Worm (Caenorhabditis elegans) whole organism, L1 larva: Measurements from ENCODE around the gene ZK1240.9.

ENCODE experiments used
- C16A3.4 ChIP-seq: fragments of 150-350 bp; optimal IDR thresholded peaks from 2 replicates; lab custom pipeline; 2014; ENCODE audit warnings: missing biosample characterization, missing genetic modification characterization
- Y116A8C.19 ChIP-seq: sonication (generic microtip); optimal IDR thresholded peaks from 2 replicates; lab custom pipeline; 2016; ENCODE audit warnings: missing compliant biosample characterization, missing genetic modification characterization, borderline replicate concordance
- aha-1 ChIP-seq: fragments of 150-350 bp; optimal IDR thresholded peaks from 2 replicates; lab custom pipeline; 2014; ENCODE audit warnings: missing biosample characterization, missing genetic modification characterization
- alr-1 ChIP-seq: fragments of 200-800 bp; sonication (Bioruptor generic); optimal IDR thresholded peaks from 2 replicates; lab custom pipeline; 2018; ENCODE audit warnings: borderline replicate concordance, mild to moderate bottlenecking, missing genetic modification characterization, missing compliant biosample characterization
- ama-1 ChIP-seq: fragments of 150-350 bp; optimal IDR thresholded peaks from 2 replicates; lab custom pipeline; 2014
- blmp-1 ChIP-seq: fragments of 150-350 bp; optimal IDR thresholded peaks from 2 replicates; lab custom pipeline; 2014; ENCODE audit warnings: missing biosample characterization, missing genetic modification characterization
- ceh-63 ChIP-seq: fragments of 200-800 bp; sonication (Bioruptor generic); optimal IDR thresholded peaks from 2 replicates; lab custom pipeline; 2018; ENCODE audit warnings: mild to moderate bottlenecking, missing genetic modification characterization, missing compliant biosample characterization
- ceh-82 ChIP-seq, 3 experiments: fragments of 150-350 bp in 1 of 3; sonication (generic microtip) in 2 of 3; optimal IDR thresholded peaks; 2 replicates each; lab custom pipeline; 2014 to 2017; ENCODE audit warnings: missing biosample characterization in 3 of 3, missing genetic modification characterization in 3 of 3
- ceh-90 ChIP-seq: sonication (generic microtip); optimal IDR thresholded peaks from 2 replicates; lab custom pipeline; 2016; ENCODE audit warnings: missing genetic modification characterization, missing compliant biosample characterization
- dsc-1 ChIP-seq: sonication (generic microtip); optimal IDR thresholded peaks from 2 replicates; lab custom pipeline; 2016; ENCODE audit warnings: mild to moderate bottlenecking, missing genetic modification characterization, missing compliant biosample characterization
- efl-1 ChIP-seq, 4 experiments: fragments of 150-350 bp; optimal IDR thresholded peaks in 3 of 4; peaks in 1 of 4; 1 replicate in 1 of 4; 2 replicates in 3 of 4; lab custom pipeline; 2014; ENCODE audit warnings: missing biosample characterization in 2 of 4, missing genetic modification characterization in 2 of 4, missing genetic modification reagents in 2 of 4
- efl-3 ChIP-seq: fragments of 200-800 bp; sonication (Bioruptor generic); optimal IDR thresholded peaks from 2 replicates; lab custom pipeline; 2018; ENCODE audit warnings: mild to moderate bottlenecking, missing genetic modification characterization, missing compliant biosample characterization
- egl-13 ChIP-seq: sonication (generic microtip); optimal IDR thresholded peaks from 2 replicates; lab custom pipeline; 2016; ENCODE audit warnings: missing genotype, missing genetic modification reagents, missing genetic modification characterization, missing compliant biosample characterization
- egl-27 ChIP-seq, 2 experiments: fragments of 150-350 bp in 1 of 2; sonication (generic microtip); optimal IDR thresholded peaks; 3 replicates each; lab custom pipeline; 2017 to 2018; ENCODE audit warnings: missing biosample characterization in 2 of 2, missing genetic modification characterization in 2 of 2, missing genetic modification reagents in 2 of 2
- elt-2 ChIP-seq: sonication (generic microtip); optimal IDR thresholded peaks from 2 replicates; lab custom pipeline; 2016; ENCODE audit warnings: missing genetic modification characterization, mild to moderate bottlenecking, inconsistent platforms, missing compliant biosample characterization, missing genetic modification reagents
- elt-3 ChIP-seq, 6 experiments: fragments of 150-350 bp in 1 of 6; sonication (generic microtip); optimal IDR thresholded peaks; 2 replicates each; lab custom pipeline; 2017 to 2018; ENCODE audit warnings: missing biosample characterization in 6 of 6, missing genetic modification characterization in 6 of 6, inconsistent platforms in 1 of 6
- ets-5 ChIP-seq: fragments of 200-800 bp; sonication (Bioruptor generic); IDR thresholded peaks from 2 replicates; pipeline ENCODE4 v1.3.6; 2022; ENCODE audit warnings: missing genetic modification characterization, missing compliant biosample characterization
- fkh-10 ChIP-seq: sonication (generic microtip); optimal IDR thresholded peaks from 2 replicates; lab custom pipeline; 2017; ENCODE audit warnings: missing biosample characterization, missing genetic modification reagents, missing genetic modification characterization
- fkh-4 ChIP-seq: sonication (generic microtip); optimal IDR thresholded peaks from 2 replicates; lab custom pipeline; 2016; ENCODE audit warnings: missing compliant biosample characterization, missing genetic modification characterization, borderline replicate concordance
- fos-1 ChIP-seq: fragments of 150-350 bp; optimal IDR thresholded peaks from 2 replicates; lab custom pipeline; 2014; ENCODE audit warnings: missing biosample characterization, missing genetic modification characterization
- grh-1 ChIP-seq: fragments of 200-800 bp; sonication (Bioruptor generic); IDR thresholded peaks from 2 replicates; pipeline ENCODE4 v1.3.6; 2022; ENCODE audit warnings: missing genetic modification reagents, missing genetic modification characterization, missing compliant biosample characterization
- hlh-17 ChIP-seq: fragments of 200-800 bp; sonication (Bioruptor generic); optimal IDR thresholded peaks from 2 replicates; lab custom pipeline; 2018; ENCODE audit warnings: missing genetic modification characterization, mild to moderate bottlenecking, missing compliant biosample characterization, moderate library complexity, borderline replicate concordance
- hlh-4 ChIP-seq: sonication (generic microtip); optimal IDR thresholded peaks from 2 replicates; lab custom pipeline; 2016; ENCODE audit warnings: mild to moderate bottlenecking, missing genetic modification characterization, missing compliant biosample characterization
- hpl-2 ChIP-seq: fragments of 150-350 bp; optimal IDR thresholded peaks from 2 replicates; lab custom pipeline; 2014; ENCODE audit warnings: missing biosample characterization, missing genetic modification reagents, missing genetic modification characterization
- isw-1 ChIP-seq: fragments of 200-800 bp; sonication (Bioruptor generic); IDR thresholded peaks from 2 replicates; pipeline ENCODE4 v1.3.6; 2022; ENCODE audit warnings: missing genetic modification characterization, missing compliant biosample characterization
- jun-1 ChIP-seq: fragments of 150-350 bp; optimal IDR thresholded peaks from 2 replicates; lab custom pipeline; 2014; ENCODE audit warnings: missing biosample characterization, missing genetic modification reagents, missing genetic modification characterization
- lin-13 ChIP-seq: fragments of 150-350 bp; optimal IDR thresholded peaks from 2 replicates; lab custom pipeline; 2014; ENCODE audit warnings: missing biosample characterization, missing genetic modification reagents, missing genetic modification characterization
- lin-15B ChIP-seq: fragments of 150-350 bp; sonication (generic microtip); optimal IDR thresholded peaks from 3 replicates; lab custom pipeline; 2014; ENCODE audit warnings: missing biosample characterization, missing genetic modification characterization
- lin-35 ChIP-seq, 2 experiments: fragments of 150-350 bp; optimal IDR thresholded peaks; 2 replicates each; lab custom pipeline; 2014; ENCODE audit warnings: missing biosample characterization in 2 of 2, missing genetic modification characterization in 2 of 2, missing genetic modification reagents in 2 of 2
- lin-39 ChIP-seq: fragments of 150-350 bp; optimal IDR thresholded peaks from 2 replicates; lab custom pipeline; 2014; ENCODE audit warnings: missing biosample characterization, missing genetic modification reagents, missing genetic modification characterization
- mdl-1 ChIP-seq, 2 experiments: fragments of 150-350 bp; optimal IDR thresholded peaks; 2 replicates each; lab custom pipeline; 2014 to 2017; ENCODE audit warnings: missing biosample characterization in 2 of 2, missing genetic modification characterization in 2 of 2, inconsistent platforms in 1 of 2
- mef-2 ChIP-seq: fragments of 150-350 bp; optimal IDR thresholded peaks from 2 replicates; lab custom pipeline; 2014; ENCODE audit warnings: missing biosample characterization, missing genetic modification characterization
- nhr-11 ChIP-seq: fragments of 150-350 bp; optimal IDR thresholded peaks from 2 replicates; lab custom pipeline; 2014; ENCODE audit warnings: missing biosample characterization, missing genetic modification characterization
- nhr-19 ChIP-seq: fragments of 200-800 bp; sonication (Bioruptor generic); conservative IDR thresholded peaks from 2 replicates; pipeline ENCODE4 v1.3.6; 2022; ENCODE audit warnings: missing genetic modification characterization, missing compliant biosample characterization
- nhr-20 ChIP-seq: sonication (generic microtip); optimal IDR thresholded peaks from 2 replicates; lab custom pipeline; 2016; ENCODE audit warnings: mild to moderate bottlenecking, missing genetic modification characterization, missing compliant biosample characterization
- nhr-47 ChIP-seq: sonication (generic microtip); optimal IDR thresholded peaks from 2 replicates; lab custom pipeline; 2016; ENCODE audit warnings: mild to moderate bottlenecking, missing genetic modification characterization, moderate library complexity, missing compliant biosample characterization
- nhr-76 ChIP-seq: sonication (generic microtip); optimal IDR thresholded peaks from 2 replicates; lab custom pipeline; 2017; ENCODE audit warnings: missing biosample characterization, missing genetic modification characterization
- nhr-84 ChIP-seq: sonication (generic microtip); optimal IDR thresholded peaks from 2 replicates; lab custom pipeline; 2017; ENCODE audit warnings: missing biosample characterization, missing genetic modification characterization
- nhr-85 ChIP-seq: sonication (generic microtip); peaks from one replicate; lab custom pipeline; 2016; ENCODE audit warnings: missing genetic modification characterization, inconsistent platforms, missing compliant biosample characterization
- pag-3 ChIP-seq: sonication (generic microtip); optimal IDR thresholded peaks from 2 replicates; lab custom pipeline; 2017; ENCODE audit warnings: missing genetic modification characterization, mild to moderate bottlenecking, missing compliant biosample characterization, antibody characterized with exemption, borderline replicate concordance; ENCODE audit not compliant: insufficient read depth
- snu-23 ChIP-seq: sonication (generic microtip); optimal IDR thresholded peaks from 2 replicates; lab custom pipeline; 2016; ENCODE audit warnings: missing genetic modification characterization, missing compliant biosample characterization
- sptf-1 ChIP-seq: fragments of 150-350 bp; optimal IDR thresholded peaks from 2 replicates; lab custom pipeline; 2014; ENCODE audit warnings: missing biosample characterization, missing genetic modification characterization
- sup-37 ChIP-seq: fragments of 200-800 bp; sonication (Bioruptor generic); optimal IDR thresholded peaks from 2 replicates; lab custom pipeline; 2018; ENCODE audit warnings: mild to moderate bottlenecking, missing genetic modification characterization, missing compliant biosample characterization
- swsn-7 ChIP-seq: sonication (generic microtip); optimal IDR thresholded peaks from 2 replicates; lab custom pipeline; 2016; ENCODE audit warnings: missing genetic modification characterization, missing compliant biosample characterization
- unc-130 ChIP-seq: fragments of 150-350 bp; optimal IDR thresholded peaks from 2 replicates; lab custom pipeline; 2017; ENCODE audit warnings: missing biosample characterization, missing genetic modification characterization, inconsistent platforms
- unc-30 ChIP-seq: sonication (generic microtip); optimal IDR thresholded peaks from 2 replicates; lab custom pipeline; 2017; ENCODE audit warnings: missing biosample characterization, missing genetic modification characterization
- unc-98 ChIP-seq: fragments of 200-800 bp; sonication (Bioruptor generic); IDR thresholded peaks from 2 replicates; pipeline ENCODE4 v1.3.6; 2022; ENCODE audit warnings: missing genetic modification characterization, missing compliant biosample characterization
- vab-15 ChIP-seq: sonication (generic microtip); optimal IDR thresholded peaks from 2 replicates; lab custom pipeline; 2017; ENCODE audit warnings: missing genotype, mild to moderate bottlenecking, missing genetic modification characterization, missing compliant biosample characterization
- xbp-1 ChIP-seq: sonication (generic microtip); optimal IDR thresholded peaks from 2 replicates; lab custom pipeline; 2016; ENCODE audit warnings: missing genetic modification characterization, missing compliant biosample characterization
- zag-1 ChIP-seq: fragments of 150-350 bp; optimal IDR thresholded peaks from 2 replicates; lab custom pipeline; 2014; ENCODE audit warnings: missing biosample characterization, missing genetic modification characterization
- ztf-11 ChIP-seq, 2 experiments: sonication (generic microtip); optimal IDR thresholded peaks; 2 replicates each; lab custom pipeline; 2016 to 2017; ENCODE audit warnings: missing genetic modification characterization in 2 of 2, missing biosample characterization in 1 of 2, missing compliant biosample characterization in 1 of 2
- ztf-4 ChIP-seq: fragments of 150-350 bp; optimal IDR thresholded peaks from 2 replicates; lab custom pipeline; 2014; ENCODE audit warnings: missing biosample characterization, missing genetic modification characterization

The ZK1240.9 gene

ce11 chrII:2342004-2342479 lies 24.1 kb downstream of the ZK1240.9 start, which contains the start of gene F43C11.6:
Gene F43C11.6, plus strand, starts transcription at chrII:2342429.
- TF ChIP-seq unc-130 (no peak), lin-13 (GFP tag; lab: Kevin White, UChicago) (peak; percentile 25), nhr-19 (GFP tag; lab: Robert Waterston, UW) (no peak), ceh-82 (tag; optimal IDR thresholded peaks at IDR 0.05; lab: Kevin White, UChicago) (peak in 2 of 3 experiments; percentile 8 to 54), alr-1 (tag; lab: Kevin White, UChicago) (no peak), Y116A8C.19 (tag; lab: Kevin White, UChicago) (no peak), C16A3.4 (tag; lab: Kevin White, UChicago) (peak; percentile 55), vab-15 (tag; lab: Kevin White, UChicago) (no peak), egl-27 (tag; optimal IDR thresholded peaks at IDR 0.05; lab: Kevin White, UChicago) (no peak), nhr-85 (tag; lab: Kevin White, UChicago) (no peak), fkh-10 (GFP tag; lab: Kevin White, UChicago) (no peak), ama-1 (no peak), ets-5 (GFP tag; lab: Robert Waterston, UW) (no peak), aha-1 (no peak), sptf-1 (tag; lab: Kevin White, UChicago) (no peak), hlh-4 (tag; lab: Kevin White, UChicago) (no peak), egl-13 (no peak), hpl-2 (no peak), sup-37 (GFP tag; lab: Kevin White, UChicago) (no peak), elt-3 (tag; optimal IDR thresholded peaks at IDR 0.05; lab: Kevin White, UChicago) (no peak), nhr-47 (tag; lab: Kevin White, UChicago) (no peak), mef-2 (no peak), jun-1 (tag; lab: Kevin White, UChicago) (no peak), dsc-1 (tag; lab: Kevin White, UChicago) (no peak), lin-35 (GFP tag; optimal IDR thresholded peaks at IDR 0.05; lab: Kevin White, UChicago) (peak; percentile 49 to 77), nhr-20 (tag; lab: Kevin White, UChicago) (peak; percentile 1), mdl-1 (tag; optimal IDR thresholded peaks at IDR 0.05; lab: Kevin White, UChicago) (peak in 1 of 2 experiments; percentile 36), fos-1 (no peak), xbp-1 (tag; lab: Kevin White, UChicago) (peak; percentile 8), hlh-17 (GFP tag; lab: Kevin White, UChicago) (no peak), nhr-84 (tag; lab: Kevin White, UChicago) (no peak), ztf-11 (tag; optimal IDR thresholded peaks at IDR 0.05; lab: Kevin White, UChicago) (no peak), fkh-4 (tag; lab: Kevin White, UChicago) (no peak), zag-1 (tag; lab: Kevin White, UChicago) (no peak), ceh-90 (tag; lab: Kevin White, UChicago) (no peak), nhr-76 (tag; lab: Kevin White, UChicago) (no peak), nhr-11 (tag; lab: Kevin White, UChicago) (no peak), efl-3 (GFP tag; lab: Kevin White, UChicago) (no peak), lin-15B (peak; percentile 27), isw-1 (GFP tag; lab: Robert Waterston, UW) (no peak; the same call in 1 of the 2 replicates), lin-39 (no peak), elt-2 (tag; lab: Kevin White, UChicago) (no peak), ztf-4 (tag; lab: Kevin White, UChicago) (no peak), efl-1 (optimal IDR thresholded peaks at IDR 0.05; lab: Kevin White, UChicago) (peak; percentile 55 to 63), efl-1 (GFP tag; optimal IDR thresholded peaks at IDR 0.05 in 1 of 2; lab: Kevin White, UChicago) (peak; percentile 58 to 95), unc-98 (GFP tag; lab: Robert Waterston, UW) (no peak), pag-3 (tag; lab: Kevin White, UChicago) (no peak), ceh-63 (no peak), swsn-7 (tag; lab: Kevin White, UChicago) (peak; percentile 7), blmp-1 (tag; lab: Kevin White, UChicago) (no peak), snu-23 (GFP tag; lab: Kevin White, UChicago) (no peak), unc-30 (tag; lab: Kevin White, UChicago) (no peak), grh-1 (no peak)
